Worm (Caenorhabditis elegans) whole organism, L1 larva: ENCODE results near the gene C08E8.1.

ENCODE experiments used
- ama-1 ChIP-seq: fragments of 150-350 bp; optimal IDR thresholded peaks from 2 replicates; lab custom pipeline; 2014
- blmp-1 ChIP-seq: fragments of 150-350 bp; optimal IDR thresholded peaks from 2 replicates; lab custom pipeline; 2014; ENCODE audit warnings: missing biosample characterization, missing genetic modification characterization
- ceh-90 ChIP-seq: sonication (generic microtip); optimal IDR thresholded peaks from 2 replicates; lab custom pipeline; 2016; ENCODE audit warnings: missing genetic modification characterization, missing compliant biosample characterization
- lin-39 ChIP-seq: fragments of 150-350 bp; optimal IDR thresholded peaks from 2 replicates; lab custom pipeline; 2014; ENCODE audit warnings: missing biosample characterization, missing genetic modification reagents, missing genetic modification characterization
- mab-9 ChIP-seq: fragments of 200-800 bp; sonication (Bioruptor generic); IDR thresholded peaks from 2 replicates; pipeline ENCODE4 v1.3.6; 2022; ENCODE audit warnings: missing genetic modification reagents, missing genetic modification characterization, missing compliant biosample characterization
- nhr-237 ChIP-seq: fragments of 150-350 bp; optimal IDR thresholded peaks from 2 replicates; lab custom pipeline; 2014; ENCODE audit warnings: missing biosample characterization, missing genetic modification characterization
- nhr-28 ChIP-seq: fragments of 150-350 bp; optimal IDR thresholded peaks from 2 replicates; lab custom pipeline; 2014; ENCODE audit warnings: missing biosample characterization, missing genetic modification characterization
- nhr-76 ChIP-seq: sonication (generic microtip); optimal IDR thresholded peaks from 2 replicates; lab custom pipeline; 2017; ENCODE audit warnings: missing biosample characterization, missing genetic modification characterization
- pag-3 ChIP-seq: sonication (generic microtip); optimal IDR thresholded peaks from 2 replicates; lab custom pipeline; 2017; ENCODE audit warnings: missing genetic modification characterization, mild to moderate bottlenecking, missing compliant biosample characterization, antibody characterized with exemption, borderline replicate concordance; ENCODE audit not compliant: insufficient read depth
- skn-1 ChIP-seq: fragments of 150-350 bp; optimal IDR thresholded peaks from 2 replicates; lab custom pipeline; 2014; ENCODE audit warnings: missing biosample characterization, missing genetic modification characterization
- sox-4 ChIP-seq: sonication (generic microtip); optimal IDR thresholded peaks from 2 replicates; lab custom pipeline; 2016; ENCODE audit warnings: missing genetic modification characterization, missing compliant biosample characterization
- sup-37 ChIP-seq: fragments of 200-800 bp; sonication (Bioruptor generic); optimal IDR thresholded peaks from 2 replicates; lab custom pipeline; 2018; ENCODE audit warnings: mild to moderate bottlenecking, missing genetic modification characterization, missing compliant biosample characterization
- ztf-11 ChIP-seq, 2 experiments: sonication (generic microtip); optimal IDR thresholded peaks; 2 replicates each; lab custom pipeline; 2016 to 2017; ENCODE audit warnings: missing genetic modification characterization in 2 of 2, missing biosample characterization in 1 of 2, missing compliant biosample characterization in 1 of 2
- ztf-4 ChIP-seq: fragments of 150-350 bp; optimal IDR thresholded peaks from 2 replicates; lab custom pipeline; 2014; ENCODE audit warnings: missing biosample characterization, missing genetic modification characterization

ce11 chrV:18368322-18368721 is 6.0 kb upstream of the C08E8.1 start, which contains the start of gene C08E8.6:
- TF ChIP-seq nhr-237 (tag; lab: Kevin White, UChicago) (no peak), ztf-4 (tag; lab: Kevin White, UChicago) (no peak), sox-4 (tag; lab: Kevin White, UChicago) (no peak), pag-3 (tag; lab: Kevin White, UChicago) (no peak), nhr-28 (tag; lab: Kevin White, UChicago) (no peak), mab-9 (GFP tag; lab: Robert Waterston, UW) (no peak), ama-1 (lab: Kevin White, UChicago) (no peak), skn-1 (tag; lab: Kevin White, UChicago) (no peak), nhr-76 (tag; lab: Kevin White, UChicago) (no peak), blmp-1 (tag; lab: Kevin White, UChicago) (no peak), lin-39 (tag; lab: Kevin White, UChicago) (no peak), sup-37 (GFP tag; lab: Kevin White, UChicago) (no peak), ztf-11 (tag; optimal IDR thresholded peaks at IDR 0.05; lab: Kevin White, UChicago) (no peak), ceh-90 (tag; lab: Kevin White, UChicago) (no peak)
